Worm (Caenorhabditis elegans) whole organism, L1 larva: ENCODE results near the gene T26A8.3.

Experiments
- C04F5.9 ChIP-seq: sonication (generic microtip); optimal IDR thresholded peaks from 2 replicates; lab custom pipeline; 2016; ENCODE audit warnings: missing genetic modification characterization, missing compliant biosample characterization
- ama-1 ChIP-seq: fragments of 150-350 bp; optimal IDR thresholded peaks from 2 replicates; lab custom pipeline; 2014
- efl-3 ChIP-seq: fragments of 200-800 bp; sonication (Bioruptor generic); optimal IDR thresholded peaks from 2 replicates; lab custom pipeline; 2018; ENCODE audit warnings: mild to moderate bottlenecking, missing genetic modification characterization, missing compliant biosample characterization
- fos-1 ChIP-seq: fragments of 150-350 bp; optimal IDR thresholded peaks from 2 replicates; lab custom pipeline; 2014; ENCODE audit warnings: missing biosample characterization, missing genetic modification characterization
- jun-1 ChIP-seq: fragments of 150-350 bp; optimal IDR thresholded peaks from 2 replicates; lab custom pipeline; 2014; ENCODE audit warnings: missing biosample characterization, missing genetic modification reagents, missing genetic modification characterization
- lin-35 ChIP-seq, 2 experiments: fragments of 150-350 bp; optimal IDR thresholded peaks; 2 replicates each; lab custom pipeline; 2014; ENCODE audit warnings: missing biosample characterization in 2 of 2, missing genetic modification characterization in 2 of 2, missing genetic modification reagents in 2 of 2
- lin-39 ChIP-seq: fragments of 150-350 bp; optimal IDR thresholded peaks from 2 replicates; lab custom pipeline; 2014; ENCODE audit warnings: missing biosample characterization, missing genetic modification reagents, missing genetic modification characterization
- skn-1 ChIP-seq: fragments of 150-350 bp; optimal IDR thresholded peaks from 2 replicates; lab custom pipeline; 2014; ENCODE audit warnings: missing biosample characterization, missing genetic modification characterization

DNA sequence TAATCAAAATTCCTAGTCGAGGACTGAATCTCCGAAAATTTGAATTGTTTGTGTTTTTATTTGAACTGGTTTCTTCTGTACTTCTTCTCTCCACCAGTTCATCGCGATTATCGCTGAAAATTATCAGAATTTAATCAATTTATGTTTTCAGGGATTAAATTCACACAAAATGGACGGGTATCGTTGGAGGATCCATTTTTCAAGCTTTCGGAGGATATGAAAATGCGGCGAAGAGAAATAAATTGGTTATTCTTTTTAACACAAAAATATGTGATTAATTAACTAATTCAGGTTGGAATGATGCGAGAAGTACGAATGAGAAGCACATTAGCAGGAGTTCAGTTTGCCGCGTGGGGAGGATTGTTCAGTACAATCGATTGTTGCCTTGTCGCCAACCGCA, 30.1 kb downstream of the T26A8.3 start, which contains the start of gene timm-17B.2:
- no peak for TF ChIP-seq lin-35 (GFP tag; optimal IDR thresholded peaks at IDR 0.05; lab: Kevin White, UChicago)
- TF ChIP-seq C04F5.9, result no peak
- TF ChIP-seq efl-3 (GFP tag; lab: Kevin White, UChicago), result no peak
- TF ChIP-seq skn-1 (tag; lab: Kevin White, UChicago), result no peak
- no peak for TF ChIP-seq ama-1 (lab: Kevin White, UChicago)
- no peak for TF ChIP-seq fos-1 (tag; lab: Kevin White, UChicago)
- TF ChIP-seq lin-39 (tag; lab: Kevin White, UChicago), result no peak
- TF ChIP-seq jun-1, result no peak
